Worm (Caenorhabditis elegans): ENCODE measurements around the gene srt-45.

- TF ChIP-seq flt-1 (GFP tag; IDR thresholded peaks at IDR 0.05) (no peak), klf-2 (GFP tag; conservative IDR thresholded peaks at IDR 0.05) (no peak), ztf-23 (GFP tag; IDR thresholded peaks at IDR 0.05) (no peak), med-1 (GFP tag; optimal IDR thresholded peaks at IDR 0.05; ENCODE audit: insufficient read depth) (no peak), ref-1 (GFP tag; conservative IDR thresholded peaks at IDR 0.05) (no peak), cog-1 (tag; optimal IDR thresholded peaks at IDR 0.05) (no peak)
These were observed 6.3 kb downstream of the srt-45 start for ce11 chrV:19790248-19790647.

Data from whole organism, midembryonic.